Fruit fly (Drosophila melanogaster) whole organism, embryonic: ENCODE results near the gene Diedel2.

Experiments used
- Aef1 ChIP-seq: fragments of 200-800 bp; sonication (Bioruptor generic); IDR thresholded peaks from 3 replicates; pipeline ENCODE4 v1.3.6; 2022; ENCODE audit warnings: missing biosample characterization, missing genetic modification characterization
- Atf-2 ChIP-seq: fragments of 200-800 bp; sonication (Bioruptor generic); optimal IDR thresholded peaks from 2 replicates; lab custom pipeline; 2016; ENCODE audit warnings: missing biosample characterization, missing genetic modification characterization
- Bdp1 ChIP-seq: fragments of 200-800 bp; sonication (Bioruptor generic); optimal IDR thresholded peaks from 3 replicates; lab custom pipeline; 2016; ENCODE audit warnings: missing biosample characterization, missing genetic modification characterization
- Bgb ChIP-seq: fragments of 200-800 bp; sonication (Bioruptor generic); IDR thresholded peaks from 2 replicates; pipeline ENCODE4 v1.3.6; 2022; ENCODE audit warnings: missing biosample characterization, missing genetic modification characterization; ENCODE audit not compliant: partially characterized antibody
- CG10209 ChIP-seq: fragments of 200-800 bp; sonication (Bioruptor generic); optimal IDR thresholded peaks from 3 replicates; lab custom pipeline; 2017; ENCODE audit warnings: missing biosample characterization, mild to moderate bottlenecking, missing genetic modification characterization, missing genetic modification reagents
- CG10267 ChIP-seq: fragments of 200-800 bp; sonication (Bioruptor generic); optimal IDR thresholded peaks from 2 replicates; lab custom pipeline; 2018; ENCODE audit warnings: missing biosample characterization, mild to moderate bottlenecking, missing genetic modification characterization, moderate library complexity
- CG12155 ChIP-seq: fragments of 200-800 bp; sonication (Bioruptor generic); optimal IDR thresholded peaks from 3 replicates; lab custom pipeline; 2016; ENCODE audit warnings: missing biosample characterization, missing genetic modification characterization
- CG12391 ChIP-seq: fragments of 200-800 bp; sonication (Bioruptor generic); optimal IDR thresholded peaks from 3 replicates; lab custom pipeline; 2018; ENCODE audit warnings: missing biosample characterization, mild to moderate bottlenecking, missing genetic modification characterization, moderate library complexity
- CG12769 ChIP-seq: fragments of 200-800 bp; sonication (Bioruptor generic); optimal IDR thresholded peaks from 2 replicates; lab custom pipeline; 2019; ENCODE audit warnings: missing biosample characterization, mild to moderate bottlenecking, missing genetic modification characterization, moderate library complexity
- CG12942 ChIP-seq: fragments of 200-800 bp; sonication (Bioruptor generic); optimal IDR thresholded peaks from 3 replicates; lab custom pipeline; 2016; ENCODE audit warnings: missing biosample characterization, missing genetic modification characterization
- CG14710 ChIP-seq: fragments of 200-800 bp; sonication (Bioruptor generic); optimal IDR thresholded peaks from 3 replicates; lab custom pipeline; 2019; ENCODE audit warnings: missing biosample characterization, mild to moderate bottlenecking, missing genetic modification characterization, moderate library complexity
- CG15514 ChIP-seq: fragments of 200-800 bp; sonication (Bioruptor generic); optimal IDR thresholded peaks from 3 replicates; lab custom pipeline; 2017; ENCODE audit warnings: missing biosample characterization, missing genetic modification characterization, mild to moderate bottlenecking, moderate library complexity, missing genetic modification reagents
- CG1602 ChIP-seq: fragments of 200-800 bp; sonication (Bioruptor generic); optimal IDR thresholded peaks from 3 replicates; lab custom pipeline; 2016; ENCODE audit warnings: missing biosample characterization, missing genetic modification characterization
- CG1603 ChIP-seq: fragments of 200-800 bp; sonication (Bioruptor generic); optimal IDR thresholded peaks from 2 replicates; lab custom pipeline; 2019; ENCODE audit warnings: missing biosample characterization, mild to moderate bottlenecking, missing genetic modification characterization, moderate library complexity
- CG16863 ChIP-seq: fragments of 200-800 bp; sonication (Bioruptor generic); optimal IDR thresholded peaks from 3 replicates; lab custom pipeline; 2016; ENCODE audit warnings: missing biosample characterization, missing genetic modification characterization
- CG18764 ChIP-seq: fragments of 200-800 bp; sonication (Bioruptor generic); optimal IDR thresholded peaks from 3 replicates; lab custom pipeline; 2016; ENCODE audit warnings: missing biosample characterization, missing genetic modification characterization
- CG2120 ChIP-seq: fragments of 200-800 bp; sonication (Bioruptor generic); optimal IDR thresholded peaks from 3 replicates; lab custom pipeline; 2016; ENCODE audit warnings: missing biosample characterization, missing genetic modification characterization
- CG32772 ChIP-seq: fragments of 200-800 bp; sonication (Bioruptor generic); IDR thresholded peaks from 2 replicates; pipeline ENCODE4 v1.3.6; 2022; ENCODE audit warnings: missing biosample characterization, missing genetic modification characterization
- CG3995 ChIP-seq: fragments of 200-800 bp; sonication (Bioruptor generic); optimal IDR thresholded peaks from 3 replicates; lab custom pipeline; 2016; ENCODE audit warnings: missing biosample characterization, missing genetic modification characterization
- CG6689 ChIP-seq: fragments of 200-800 bp; sonication (Bioruptor generic); IDR thresholded peaks from 2 replicates; pipeline ENCODE4 v1.3.6; 2022; ENCODE audit warnings: missing biosample characterization, missing genetic modification characterization
- CG8765 ChIP-seq: fragments of 200-800 bp; sonication (Bioruptor generic); IDR thresholded peaks from 2 replicates; pipeline ENCODE4 v1.3.6; 2022; ENCODE audit warnings: missing biosample characterization, missing genetic modification characterization
- Dp ChIP-seq: fragments of 200-800 bp; sonication (Bioruptor generic); optimal IDR thresholded peaks from 2 replicates; lab custom pipeline; 2018; ENCODE audit warnings: missing biosample characterization, mild to moderate bottlenecking, missing genetic modification characterization, moderate library complexity
- Eip74EF ChIP-seq, 2 experiments: fragments of 200-800 bp in 1 of 2; fragments of >200 bp in 1 of 2; sonication (Bioruptor generic) in 1 of 2; optimal IDR thresholded peaks; 2 replicates each; lab custom pipeline; 2017 to 2019; ENCODE audit warnings: missing biosample characterization in 2 of 2, missing genetic modification characterization in 2 of 2, mild to moderate bottlenecking in 1 of 2, moderate library complexity in 1 of 2
- Fer1 ChIP-seq: fragments of 200-800 bp; sonication (Bioruptor generic); optimal IDR thresholded peaks from 2 replicates; lab custom pipeline; 2017; ENCODE audit warnings: missing biosample characterization, mild to moderate bottlenecking, missing genetic modification characterization
- Hey ChIP-seq: fragments of 200-800 bp; sonication (Bioruptor generic); optimal IDR thresholded peaks from 3 replicates; lab custom pipeline; 2018; ENCODE audit warnings: missing biosample characterization, mild to moderate bottlenecking, missing genetic modification characterization
- Lim3 ChIP-seq: fragments of 200-800 bp; sonication (Bioruptor generic); IDR thresholded peaks from 2 replicates; pipeline ENCODE4 v1.3.6; 2022; ENCODE audit warnings: missing biosample characterization, missing genetic modification characterization
- Lpt ChIP-seq: fragments of >200 bp; optimal IDR thresholded peaks from 2 replicates; lab custom pipeline; 2018; ENCODE audit warnings: missing biosample characterization, missing genetic modification characterization
- MBD-R2 ChIP-seq: fragments of 200-800 bp; sonication (Bioruptor generic); IDR thresholded peaks from 2 replicates; pipeline ENCODE4 v1.3.6; 2022; ENCODE audit warnings: missing biosample characterization, missing genetic modification characterization
- Max ChIP-seq: fragments of 200-800 bp; sonication (Bioruptor generic); optimal IDR thresholded peaks from 2 replicates; lab custom pipeline; 2016; ENCODE audit warnings: missing biosample characterization, mild to moderate bottlenecking, missing genetic modification characterization
- Opbp ChIP-seq: fragments of 200-800 bp; sonication (Bioruptor generic); IDR thresholded peaks from 3 replicates; pipeline ENCODE4 v1.3.6; 2022; ENCODE audit warnings: missing biosample characterization, missing genetic modification characterization; ENCODE audit not compliant: partially characterized antibody
- Pdp1 ChIP-seq, 2 experiments: fragments of 200-800 bp; sonication (Bioruptor generic); optimal IDR thresholded peaks; 3 replicates each; lab custom pipeline; 2016; ENCODE audit warnings: missing biosample characterization in 2 of 2, missing genetic modification characterization in 2 of 2, mild to moderate bottlenecking in 1 of 2, moderate library complexity in 1 of 2
- Side ChIP-seq: fragments of 200-800 bp; sonication (Bioruptor generic); optimal IDR thresholded peaks from 2 replicates; lab custom pipeline; 2016; ENCODE audit warnings: missing biosample characterization, missing genetic modification characterization
- Sin3A ChIP-seq: fragments of >200 bp; optimal IDR thresholded peaks from 2 replicates; lab custom pipeline; 2018
- Six4 ChIP-seq: fragments of 200-800 bp; sonication (Bioruptor generic); optimal IDR thresholded peaks from 2 replicates; lab custom pipeline; 2016; ENCODE audit warnings: missing biosample characterization, missing genetic modification characterization
- Sry-δ ChIP-seq: fragments of 200-800 bp; sonication (Bioruptor generic); optimal IDR thresholded peaks from 2 replicates; lab custom pipeline; 2016; ENCODE audit warnings: missing biosample characterization, missing genetic modification characterization
- bigmax ChIP-seq: fragments of 200-800 bp; sonication (Bioruptor generic); optimal IDR thresholded peaks from 2 replicates; lab custom pipeline; 2018; ENCODE audit warnings: missing biosample characterization, mild to moderate bottlenecking, missing genetic modification characterization
- cg ChIP-seq: fragments of 200-800 bp; sonication (Bioruptor generic); optimal IDR thresholded peaks from 3 replicates; lab custom pipeline; 2019; ENCODE audit warnings: missing biosample characterization, mild to moderate bottlenecking, missing genetic modification characterization, moderate library complexity
- cwo ChIP-seq: fragments of 200-800 bp; sonication (Bioruptor generic); optimal IDR thresholded peaks from 3 replicates; lab custom pipeline; 2017; ENCODE audit warnings: missing biosample characterization, missing genetic modification characterization, mild to moderate bottlenecking, moderate library complexity, missing genetic modification reagents
- dmrt11E ChIP-seq: fragments of 200-800 bp; sonication (Bioruptor generic); optimal IDR thresholded peaks from 3 replicates; lab custom pipeline; 2018; ENCODE audit warnings: missing biosample characterization, mild to moderate bottlenecking, missing genetic modification characterization, moderate library complexity
- gfzf ChIP-seq: fragments of 200-800 bp; sonication (Bioruptor generic); optimal IDR thresholded peaks from 2 replicates; lab custom pipeline; 2016; ENCODE audit warnings: missing biosample characterization, mild to moderate bottlenecking, missing genetic modification characterization, moderate library complexity
- jumu ChIP-seq: fragments of 200-800 bp; sonication (Bioruptor generic); optimal IDR thresholded peaks from 3 replicates; lab custom pipeline; 2016; ENCODE audit warnings: missing biosample characterization, missing genetic modification characterization
- kay ChIP-seq: fragments of 200-800 bp; sonication (Bioruptor generic); optimal IDR thresholded peaks from 2 replicates; lab custom pipeline; 2016; ENCODE audit warnings: missing biosample characterization, missing genetic modification characterization
- mam ChIP-seq: fragments of 200-800 bp; sonication (Bioruptor generic); optimal IDR thresholded peaks from 3 replicates; lab custom pipeline; 2016; ENCODE audit warnings: missing biosample characterization, missing genetic modification characterization
- mld ChIP-seq: fragments of 200-800 bp; sonication (Bioruptor generic); IDR thresholded peaks from 3 replicates; pipeline ENCODE4 v1.3.6; 2022; ENCODE audit warnings: missing biosample characterization, missing genetic modification characterization; ENCODE audit not compliant: partially characterized antibody
- nerfin-2 ChIP-seq: fragments of 200-800 bp; sonication (Bioruptor generic); IDR thresholded peaks from 2 replicates; pipeline ENCODE4 v1.3.6; 2022; ENCODE audit warnings: missing biosample characterization, missing genetic modification characterization; ENCODE audit not compliant: partially characterized antibody
- scrt ChIP-seq: fragments of 200-800 bp; sonication (Bioruptor generic); optimal IDR thresholded peaks from 2 replicates; lab custom pipeline; 2018; ENCODE audit warnings: missing biosample characterization, mild to moderate bottlenecking, missing genetic modification characterization, moderate library complexity
- tll ChIP-seq, 2 experiments: fragments of 200-800 bp in 1 of 2; fragments of >200 bp in 1 of 2; sonication (Bioruptor generic) in 1 of 2; optimal IDR thresholded peaks; 2 replicates each; lab custom pipeline; 2017 to 2019; ENCODE audit warnings: missing biosample characterization in 2 of 2, missing genetic modification characterization in 2 of 2, mild to moderate bottlenecking in 1 of 2, moderate library complexity in 1 of 2
- trem ChIP-seq: fragments of 200-800 bp; optimal IDR thresholded peaks from 3 replicates; lab custom pipeline; 2019; ENCODE audit warnings: missing biosample characterization, mild to moderate bottlenecking, missing genetic modification characterization, moderate library complexity
- ttk ChIP-seq: fragments of 200-800 bp; sonication (Bioruptor generic); IDR thresholded peaks from 2 replicates; pipeline ENCODE4 v2.1.2; 2022; ENCODE audit warnings: missing biosample characterization, missing genetic modification characterization

The Diedel2 gene

DNA sequence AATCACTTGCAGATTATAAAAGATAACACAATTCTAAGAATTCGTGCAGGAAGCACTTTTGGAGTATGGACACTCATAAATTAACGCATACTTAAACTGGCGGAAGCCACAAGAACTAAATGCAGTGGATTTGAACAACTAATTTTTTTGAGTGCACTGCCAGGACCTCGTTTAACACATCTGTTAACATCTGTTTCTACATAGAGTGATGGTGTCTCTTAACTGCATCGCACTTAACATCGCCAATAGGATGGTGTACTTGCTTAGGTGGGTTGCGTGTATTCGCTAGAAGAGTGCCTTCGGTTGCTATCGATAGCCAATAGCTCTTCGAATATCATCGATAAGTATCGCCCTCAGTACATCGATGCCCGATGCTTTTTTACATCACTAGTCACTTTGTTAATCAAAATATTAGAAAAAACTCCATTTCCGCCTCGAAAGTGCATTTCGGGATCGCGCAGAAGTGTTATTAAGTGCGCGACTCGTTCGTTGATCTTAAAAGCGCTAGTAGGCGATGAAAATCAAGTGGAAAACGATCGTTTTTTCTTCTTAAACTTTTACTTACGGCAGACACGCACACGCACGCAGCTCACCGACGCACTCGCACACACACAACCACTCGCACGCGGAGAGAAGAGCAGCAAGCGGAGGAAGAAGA is 16.7 kb upstream of the Diedel2 start, which contains the start of gene alph (continued):
- TF ChIP-seq Eip74EF (GFP tag; optimal IDR thresholded peaks at IDR 0.05; lab: Kevin White, UChicago) (no peak), CG14710 (tag; lab: Kevin White, UChicago) (peak; percentile 69), cwo (GFP tag; lab: Kevin White, UChicago) (no peak), CG12942 (GFP tag; lab: Kevin White, UChicago) (peak; percentile 18), Sry-δ (GFP tag; lab: Kevin White, UChicago) (peak; percentile 98), CG18764 (GFP tag; lab: Kevin White, UChicago) (peak; percentile 20), gfzf (peak; percentile 53), mam (peak; percentile 54), Dp (peak; percentile 34), CG15514 (GFP tag; lab: Kevin White, UChicago) (peak; percentile 60), CG3995 (GFP tag; lab: Kevin White, UChicago) (peak; percentile 67), dmrt11E (tag; lab: Kevin White, UChicago) (peak; percentile 54), CG10267 (peak; percentile 62), CG1602 (GFP tag; lab: Kevin White, UChicago) (peak; percentile 8), MBD-R2 (GFP tag; lab: Robert Waterston, UW) (peak; percentile 37), CG8765 (GFP tag; lab: Robert Waterston, UW) (peak; percentile 28), Sin3A (peak; percentile 78), nerfin-2 (peak; percentile 93), Bgb (GFP tag; lab: Robert Waterston, UW) (peak; percentile 99), Opbp (peak; percentile 98), tll (GFP tag; optimal IDR thresholded peaks at IDR 0.05; lab: Kevin White, UChicago) (peak in 1 of 2 experiments; percentile 6), Side (GFP tag; lab: Kevin White, UChicago) (peak; percentile 5), bigmax (GFP tag; lab: Kevin White, UChicago) (peak; percentile 18), CG10209 (no peak), ttk (GFP tag; lab: Robert Waterston, UW) (no peak), Lpt (GFP tag; lab: Kevin White, UChicago) (no peak), CG12155 (GFP tag; lab: Kevin White, UChicago) (peak; percentile 22), Hey (tag; lab: Kevin White, UChicago) (no peak), Bdp1 (GFP tag; lab: Kevin White, UChicago) (peak; percentile 26), CG1603 (tag; lab: Kevin White, UChicago) (peak; percentile 85), jumu (GFP tag; lab: Kevin White, UChicago) (peak; percentile 16), CG12391 (tag; lab: Kevin White, UChicago) (peak; percentile 51), Atf-2 (GFP tag; lab: Kevin White, UChicago) (peak; percentile 23), Fer1 (GFP tag; lab: Kevin White, UChicago) (peak; percentile 22), Aef1 (no peak)
- TF ChIP-seq, all 482 proteins: peak for 224

DNA sequence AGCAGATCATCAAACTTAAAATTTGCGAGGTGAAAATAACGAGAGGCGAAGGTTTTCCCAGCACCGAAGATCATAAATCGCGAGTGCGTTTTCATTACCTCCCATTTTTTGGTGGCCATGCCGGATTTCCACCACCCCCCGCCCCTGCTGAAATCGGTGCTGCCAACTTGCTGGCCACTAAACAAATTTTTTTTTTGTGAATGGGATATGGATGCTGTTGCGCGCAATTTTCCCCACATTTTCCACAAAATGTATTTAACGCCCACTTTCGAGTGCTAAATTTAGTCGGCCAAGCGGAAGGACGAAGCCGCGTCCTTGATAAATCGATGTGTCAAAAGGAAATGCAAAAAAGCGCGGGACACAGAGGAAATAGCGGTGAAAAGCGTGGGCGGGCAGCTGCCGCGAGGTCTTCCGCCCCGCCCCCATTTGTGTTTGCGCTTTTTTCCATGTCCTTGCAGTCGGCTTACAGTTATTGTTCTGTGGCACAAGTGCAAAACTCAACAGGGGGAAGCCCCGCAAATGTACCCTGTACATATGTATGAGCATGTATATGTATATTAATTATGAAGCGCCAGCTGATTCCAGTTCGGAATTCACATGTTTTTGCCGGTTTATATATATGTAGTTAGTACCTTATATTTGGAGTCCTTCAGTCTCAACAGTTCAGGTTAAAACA is 16.0 kb upstream of the Diedel2 start:
- TF ChIP-seq CG2120 (GFP tag; lab: Kevin White, UChicago) (no peak), kay (no peak), Max (GFP tag; lab: Kevin White, UChicago) (peak; percentile 28), CG12769 (tag; lab: Kevin White, UChicago) (peak; percentile 9), Six4 (GFP tag; lab: Kevin White, UChicago) (no peak), scrt (GFP tag; lab: Kevin White, UChicago) (peak; percentile 37), Lim3 (GFP tag; lab: Robert Waterston, UW) (no peak), Pdp1 (GFP tag; optimal IDR thresholded peaks at IDR 0.05; lab: Kevin White, UChicago) (no peak), CG32772 (GFP tag; lab: Robert Waterston, UW) (peak; percentile 79), mld (GFP tag; lab: Robert Waterston, UW) (0 out of 3 replicates have a peak, but pooled peaks have one; percentile 35), CG16863 (no peak), CG6689 (GFP tag; lab: Robert Waterston, UW) (peak; percentile 50; the same call in 1 of the 2 replicates), trem (tag; lab: Kevin White, UChicago) (peak; percentile 98), cg (GFP tag; lab: Kevin White, UChicago) (peak; percentile 25)
